Worm (Caenorhabditis elegans) whole organism, late embryonic: ENCODE measurements around the gene C46C2.6.
A peak's percentile ranks its signal among the peaks of the same experiment; 100 is the strongest.

Experiments
- C08G9.2 ChIP-seq: sonication (generic microtip); optimal IDR thresholded peaks from 2 replicates; lab custom pipeline; 2016; ENCODE audit warnings: mild to moderate bottlenecking, missing genetic modification characterization, moderate library complexity, missing compliant biosample characterization
- F13H6.1 ChIP-seq: sonication (generic microtip); optimal IDR thresholded peaks from 2 replicates; lab custom pipeline; 2016; ENCODE audit warnings: missing genetic modification characterization, missing compliant biosample characterization
- K02D7.2 ChIP-seq: sonication (generic microtip); optimal IDR thresholded peaks from 2 replicates; lab custom pipeline; 2017; ENCODE audit warnings: mild to moderate bottlenecking, missing genetic modification characterization, missing compliant biosample characterization
- K09A11.1 ChIP-seq: sonication (generic microtip); optimal IDR thresholded peaks from 2 replicates; lab custom pipeline; 2017; ENCODE audit warnings: antibody characterized with exemption, mild to moderate bottlenecking, missing genetic modification characterization, missing compliant biosample characterization; ENCODE audit not compliant: insufficient read depth
- T23F11.4 ChIP-seq: fragments of 200-800 bp; sonication (Bioruptor generic); optimal IDR thresholded peaks from 2 replicates; lab custom pipeline; 2018; ENCODE audit warnings: mild to moderate bottlenecking, missing genetic modification characterization, missing compliant biosample characterization
- Y22D7AL.16 ChIP-seq: sonication (generic microtip); optimal IDR thresholded peaks from 2 replicates; lab custom pipeline; 2016; ENCODE audit warnings: missing genetic modification characterization, missing compliant biosample characterization
- ahr-1 ChIP-seq: sonication (generic microtip); optimal IDR thresholded peaks from 2 replicates; lab custom pipeline; 2016; ENCODE audit warnings: missing genetic modification characterization, missing compliant biosample characterization
- ama-1 ChIP-seq: fragments of 150-350 bp; optimal IDR thresholded peaks from 2 replicates; lab custom pipeline; 2014
- ceh-14 ChIP-seq: sonication (generic microtip); optimal IDR thresholded peaks from 2 replicates; lab custom pipeline; 2016; ENCODE audit warnings: missing genotype, missing genetic modification characterization, missing compliant biosample characterization
- ceh-18 ChIP-seq: sonication (generic microtip); optimal IDR thresholded peaks from 2 replicates; lab custom pipeline; 2016; ENCODE audit warnings: missing genetic modification characterization, missing compliant biosample characterization
- ceh-2 ChIP-seq: sonication (generic microtip); optimal IDR thresholded peaks from 2 replicates; lab custom pipeline; 2016; ENCODE audit warnings: missing genotype, missing genetic modification characterization, missing compliant biosample characterization
- ceh-22 ChIP-seq: sonication (generic microtip); optimal IDR thresholded peaks from 2 replicates; lab custom pipeline; 2017; ENCODE audit warnings: missing biosample characterization, missing genetic modification characterization
- ceh-24 ChIP-seq: sonication (generic microtip); optimal IDR thresholded peaks from 2 replicates; lab custom pipeline; 2016; ENCODE audit warnings: mild to moderate bottlenecking, missing genetic modification characterization, missing compliant biosample characterization
- ceh-30 ChIP-seq: fragments of 150-350 bp; optimal IDR thresholded peaks from 2 replicates; lab custom pipeline; 2014; ENCODE audit warnings: missing biosample characterization, missing genetic modification characterization
- ceh-31 ChIP-seq: sonication (generic microtip); optimal IDR thresholded peaks from 2 replicates; lab custom pipeline; 2016; ENCODE audit warnings: missing genetic modification characterization, missing compliant biosample characterization
- ceh-34 ChIP-seq: sonication (generic microtip); optimal IDR thresholded peaks from 2 replicates; lab custom pipeline; 2016; ENCODE audit warnings: mild to moderate bottlenecking, missing genetic modification characterization, missing compliant biosample characterization
- ceh-45 ChIP-seq: fragments of 200-800 bp; sonication (Bioruptor generic); IDR thresholded peaks from 2 replicates; pipeline ENCODE4 v1.3.6; 2022; ENCODE audit warnings: missing genetic modification reagents, missing genetic modification characterization, missing compliant biosample characterization
- ceh-48 ChIP-seq: sonication (generic microtip); optimal IDR thresholded peaks from 2 replicates; lab custom pipeline; 2016; ENCODE audit warnings: missing genetic modification characterization, inconsistent platforms, missing compliant biosample characterization
- ceh-6 ChIP-seq: fragments of 200-800 bp; sonication (Bioruptor generic); optimal IDR thresholded peaks from 2 replicates; lab custom pipeline; 2018; ENCODE audit warnings: mild to moderate bottlenecking, missing genetic modification characterization, missing compliant biosample characterization
- che-1 ChIP-seq: sonication (generic microtip); optimal IDR thresholded peaks from 2 replicates; lab custom pipeline; 2016; ENCODE audit warnings: mild to moderate bottlenecking, missing genetic modification characterization, missing compliant biosample characterization
- dmd-4 ChIP-seq: sonication (generic microtip); optimal IDR thresholded peaks from 2 replicates; lab custom pipeline; 2016; ENCODE audit warnings: borderline replicate concordance, missing genetic modification characterization, missing compliant biosample characterization
- elt-2 ChIP-seq: sonication (generic microtip); optimal IDR thresholded peaks from 2 replicates; lab custom pipeline; 2016; ENCODE audit warnings: missing genetic modification reagents, missing genetic modification characterization, missing compliant biosample characterization
- elt-4 ChIP-seq: sonication (generic microtip); optimal IDR thresholded peaks from 2 replicates; lab custom pipeline; 2016; ENCODE audit warnings: missing genetic modification characterization, missing compliant biosample characterization
- ets-4 ChIP-seq: sonication (generic microtip); optimal IDR thresholded peaks from 2 replicates; lab custom pipeline; 2016; ENCODE audit warnings: missing genetic modification characterization, missing compliant biosample characterization
- eyg-1 ChIP-seq: sonication (generic microtip); optimal IDR thresholded peaks from 2 replicates; lab custom pipeline; 2016; ENCODE audit warnings: missing genotype, missing genetic modification characterization, missing compliant biosample characterization
- fkh-10 ChIP-seq: fragments of 150-350 bp; optimal IDR thresholded peaks from 2 replicates; lab custom pipeline; 2014; ENCODE audit warnings: missing biosample characterization, missing genetic modification reagents, missing genetic modification characterization
- fkh-6 ChIP-seq: sonication (generic microtip); optimal IDR thresholded peaks from 2 replicates; lab custom pipeline; 2016; ENCODE audit warnings: missing genetic modification characterization, missing compliant biosample characterization
- gmeb-2 ChIP-seq: sonication (generic microtip); optimal IDR thresholded peaks from 2 replicates; lab custom pipeline; 2016; ENCODE audit warnings: missing genetic modification characterization, inconsistent platforms, missing compliant biosample characterization
- hlh-13 ChIP-seq: fragments of 200-800 bp; sonication (Bioruptor generic); optimal IDR thresholded peaks from 2 replicates; lab custom pipeline; 2018; ENCODE audit warnings: mild to moderate bottlenecking, missing genetic modification characterization, missing compliant biosample characterization
- hlh-6 ChIP-seq: sonication (generic microtip); optimal IDR thresholded peaks from 2 replicates; lab custom pipeline; 2016; ENCODE audit warnings: missing genotype, missing genetic modification characterization, missing compliant biosample characterization
- lim-6 ChIP-seq: sonication (generic microtip); optimal IDR thresholded peaks from 2 replicates; lab custom pipeline; 2016; ENCODE audit warnings: missing genetic modification characterization, missing compliant biosample characterization
- madf-2 ChIP-seq: sonication (generic microtip); optimal IDR thresholded peaks from 2 replicates; lab custom pipeline; 2017; ENCODE audit warnings: missing genetic modification characterization, missing compliant biosample characterization
- mec-3 ChIP-seq: sonication (generic microtip); optimal IDR thresholded peaks from 2 replicates; lab custom pipeline; 2016; ENCODE audit warnings: borderline replicate concordance, missing genetic modification characterization, missing compliant biosample characterization
- nfya-1 ChIP-seq: sonication (generic microtip); optimal IDR thresholded peaks from 2 replicates; lab custom pipeline; 2017; ENCODE audit warnings: missing genetic modification characterization, mild to moderate bottlenecking, missing compliant biosample characterization, antibody characterized with exemption, moderate library complexity
- nhr-232 ChIP-seq: sonication (generic microtip); optimal IDR thresholded peaks from 2 replicates; lab custom pipeline; 2016; ENCODE audit warnings: missing genetic modification characterization, missing compliant biosample characterization
- odd-2 ChIP-seq: sonication (generic microtip); optimal IDR thresholded peaks from 2 replicates; lab custom pipeline; 2017; ENCODE audit warnings: antibody characterized with exemption, mild to moderate bottlenecking, missing genetic modification characterization, missing compliant biosample characterization
- pag-3 ChIP-seq: sonication (generic microtip); optimal IDR thresholded peaks from 2 replicates; lab custom pipeline; 2016; ENCODE audit warnings: missing compliant biosample characterization, missing genetic modification characterization, borderline replicate concordance
- pax-1 ChIP-seq: fragments of 150-350 bp; optimal IDR thresholded peaks from 2 replicates; lab custom pipeline; 2014; ENCODE audit warnings: missing biosample characterization, missing genetic modification characterization
- pha-4 ChIP-seq: fragments of 150-350 bp; optimal IDR thresholded peaks from 2 replicates; lab custom pipeline; 2018; ENCODE audit warnings: missing biosample characterization, missing genetic modification reagents, missing genetic modification characterization
- pqm-1 ChIP-seq: sonication (generic microtip); optimal IDR thresholded peaks from 2 replicates; lab custom pipeline; 2016; ENCODE audit warnings: missing genetic modification characterization, missing compliant biosample characterization
- pros-1 ChIP-seq: fragments of 150-350 bp; optimal IDR thresholded peaks from 2 replicates; lab custom pipeline; 2014; ENCODE audit warnings: missing biosample characterization, missing genetic modification reagents, missing genetic modification characterization
- ref-2 ChIP-seq: sonication (generic microtip); optimal IDR thresholded peaks from 2 replicates; lab custom pipeline; 2016; ENCODE audit warnings: missing genetic modification characterization, missing compliant biosample characterization
- rnt-1 ChIP-seq: sonication (generic microtip); optimal IDR thresholded peaks from 2 replicates; lab custom pipeline; 2016; ENCODE audit warnings: missing genetic modification characterization, missing compliant biosample characterization
- sdc-2 ChIP-seq: sonication (generic microtip); optimal IDR thresholded peaks from 2 replicates; lab custom pipeline; 2016; ENCODE audit warnings: missing genotype, missing genetic modification characterization, missing compliant biosample characterization
- sox-2 ChIP-seq: fragments of 200-800 bp; sonication (Bioruptor generic); IDR thresholded peaks from 2 replicates; pipeline ENCODE4 v1.3.6; 2022; ENCODE audit warnings: missing genetic modification reagents, missing genetic modification characterization, missing compliant biosample characterization
- sox-4 ChIP-seq: sonication (generic microtip); optimal IDR thresholded peaks from 2 replicates; lab custom pipeline; 2017; ENCODE audit warnings: mild to moderate bottlenecking, missing genetic modification characterization, inconsistent platforms, missing compliant biosample characterization
- syd-9 ChIP-seq: sonication (generic microtip); optimal IDR thresholded peaks from 2 replicates; lab custom pipeline; 2016; ENCODE audit warnings: mild to moderate bottlenecking, missing genetic modification characterization, moderate library complexity, missing compliant biosample characterization
- unc-3 ChIP-seq, 2 experiments: fragments of 200-800 bp in 1 of 2; sonication (Bioruptor generic) in 1 of 2; sonication (generic microtip) in 1 of 2; conservative IDR thresholded peaks in 1 of 2; optimal IDR thresholded peaks in 1 of 2; 2 replicates each; pipeline versions ENCODE4 v1.3.6 to Lab custom; 2016 to 2022; ENCODE audit warnings: missing compliant biosample characterization in 2 of 2, missing genetic modification characterization in 2 of 2, missing genetic modification reagents in 1 of 2
- unc-42 ChIP-seq: sonication (generic microtip); optimal IDR thresholded peaks from 2 replicates; lab custom pipeline; 2016; ENCODE audit warnings: missing genotype, missing genetic modification characterization, missing compliant biosample characterization
- unc-55 ChIP-seq: sonication (generic microtip); optimal IDR thresholded peaks from 2 replicates; lab custom pipeline; 2017; ENCODE audit warnings: missing biosample characterization, missing genetic modification reagents, missing genetic modification characterization
- unc-86 ChIP-seq: sonication (generic microtip); optimal IDR thresholded peaks from 2 replicates; lab custom pipeline; 2016; ENCODE audit warnings: missing genetic modification characterization, missing compliant biosample characterization

C46C2.6 gene

DNA sequence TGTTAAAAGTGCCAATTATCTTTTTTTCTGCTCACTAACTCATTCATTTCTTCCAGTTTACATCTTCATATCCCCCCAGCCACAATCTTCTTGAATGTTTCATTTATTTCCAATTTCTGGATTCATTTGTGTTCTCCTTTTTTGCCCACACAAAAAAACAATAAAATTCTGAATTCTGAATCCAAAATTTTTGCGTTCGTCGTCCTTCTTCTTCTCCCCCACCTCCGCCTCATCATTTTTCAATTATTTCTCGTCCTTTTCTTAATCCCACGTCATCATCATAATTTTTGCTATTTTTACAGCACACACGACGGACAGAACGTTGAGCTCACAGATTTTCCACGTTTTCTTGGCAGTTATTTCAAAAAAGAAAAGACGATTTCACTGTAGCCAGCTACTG, 27.7 kb upstream of the C46C2.6 start, which contains the start of gene C07C7.1:
Gene C07C7.1, plus strand, starts transcription at position 301 of the 400 bp plus-strand sequence.
- TF ChIP-seq ref-2 (tag; lab: Kevin White, UChicago): no peak
- no peak for TF ChIP-seq eyg-1 (tag; lab: Kevin White, UChicago)
- TF ChIP-seq ceh-45: no peak
- no peak for TF ChIP-seq sox-4 (tag; lab: Kevin White, UChicago)
- TF ChIP-seq syd-9 (tag; lab: Kevin White, UChicago): no peak
- no peak for TF ChIP-seq mec-3 (tag; lab: Kevin White, UChicago)
- TF ChIP-seq madf-2: no peak
- TF ChIP-seq elt-4: no peak
- no peak for TF ChIP-seq T23F11.4
- no peak for TF ChIP-seq fkh-6 (tag; lab: Kevin White, UChicago)
- no peak for TF ChIP-seq nhr-232 (tag; lab: Kevin White, UChicago)
- TF ChIP-seq, all 69 proteins: peak for 0

DNA sequence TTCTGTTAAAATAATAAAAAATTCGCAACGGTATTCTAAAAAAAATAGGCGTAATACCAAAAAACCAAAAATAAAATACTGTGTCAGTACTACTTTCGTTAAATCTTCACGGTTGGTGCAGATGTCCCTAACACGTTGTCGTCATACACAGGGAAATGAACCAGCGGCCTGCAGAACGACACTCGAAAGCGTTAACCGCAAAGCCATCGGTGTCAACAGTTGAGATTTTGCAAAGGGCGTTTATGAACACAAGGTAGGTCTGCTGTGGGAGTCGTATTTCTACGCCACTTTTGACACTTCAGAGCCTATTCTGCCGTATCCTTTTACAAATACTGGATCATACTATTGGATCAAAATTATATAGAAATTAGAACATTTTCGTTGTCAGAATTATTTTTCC, 21.0 kb upstream of the C46C2.6 start:
- TF ChIP-seq hlh-13 (GFP tag; lab: Kevin White, UChicago) (peak; percentile 92), dmd-4 (tag; lab: Kevin White, UChicago) (peak; percentile 84), che-1 (tag; lab: Kevin White, UChicago) (peak; percentile 94), pax-1 (tag; lab: Kevin White, UChicago) (no peak), C08G9.2 (tag; lab: Kevin White, UChicago) (peak; percentile 85), ceh-48 (peak; percentile 84), pqm-1 (tag; lab: Kevin White, UChicago) (peak; percentile 72), T23F11.4 (peak; percentile 94), sox-2 (GFP tag; lab: Robert Waterston, UW) (peak; percentile 72), fkh-10 (GFP tag; lab: Kevin White, UChicago) (no peak), ceh-30 (peak; percentile 75), nfya-1 (tag; lab: Kevin White, UChicago) (peak; percentile 61), lim-6 (tag; lab: Kevin White, UChicago) (peak; percentile 13), F13H6.1 (tag; lab: Kevin White, UChicago) (peak; percentile 85), madf-2 (peak; percentile 89), unc-3 (GFP tag; conservative IDR thresholded peaks at IDR 0.05; lab: Robert Waterston, UW) (peak; percentile 77), unc-3 (tag; optimal IDR thresholded peaks at IDR 0.05; lab: Kevin White, UChicago) (peak; percentile 89), pros-1 (tag; lab: Kevin White, UChicago) (no peak), ahr-1 (peak; percentile 72), unc-55 (peak; percentile 42), hlh-6 (tag; lab: Kevin White, UChicago) (peak; percentile 95), Y22D7AL.16 (peak; percentile 90), pha-4 (tag; lab: Kevin White, UChicago) (no peak), ceh-18 (peak; percentile 80), unc-42 (tag; lab: Kevin White, UChicago) (peak; percentile 48), ceh-34 (tag; lab: Kevin White, UChicago) (peak; percentile 94), ceh-6 (GFP tag; lab: Kevin White, UChicago) (peak; percentile 96), K02D7.2 (peak; percentile 85), ets-4 (tag; lab: Kevin White, UChicago) (peak; percentile 36), ceh-14 (tag; lab: Kevin White, UChicago) (peak; percentile 78), sdc-2 (tag; lab: Kevin White, UChicago) (peak; percentile 81), odd-2 (tag; lab: Kevin White, UChicago) (peak; percentile 55), unc-86 (peak; percentile 89), ceh-31 (tag; lab: Kevin White, UChicago) (peak; percentile 87), rnt-1 (peak; percentile 96), ama-1 (lab: Kevin White, UChicago) (no peak), gmeb-2 (tag; lab: Kevin White, UChicago) (peak; percentile 93), K09A11.1 (peak; percentile 43), ceh-2 (tag; lab: Kevin White, UChicago) (peak; percentile 84), pag-3 (tag; lab: Kevin White, UChicago) (peak; percentile 56), ceh-22 (tag; lab: Kevin White, UChicago) (no peak), ceh-24 (peak; percentile 65), elt-2 (tag; lab: Kevin White, UChicago) (peak; percentile 96)
